Fruit fly (Drosophila melanogaster) whole organism, embryonic: ENCODE data around the gene Naa80.

ENCODE experiments used
- Atf3 ChIP-seq: fragments of 200-800 bp; sonication (Bioruptor generic); optimal IDR thresholded peaks from 3 replicates; lab custom pipeline; 2016; ENCODE audit warnings: missing biosample characterization, missing genetic modification characterization
- CG10147 ChIP-seq: fragments of 200-800 bp; sonication (Bioruptor generic); optimal IDR thresholded peaks from 2 replicates; lab custom pipeline; 2019; ENCODE audit warnings: missing biosample characterization, mild to moderate bottlenecking, missing genetic modification characterization, moderate library complexity
- CG10654 ChIP-seq: fragments of 200-800 bp; sonication (Bioruptor generic); optimal IDR thresholded peaks from 2 replicates; lab custom pipeline; 2016; ENCODE audit warnings: missing biosample characterization, missing genetic modification characterization
- CG12942 ChIP-seq: fragments of 200-800 bp; sonication (Bioruptor generic); optimal IDR thresholded peaks from 3 replicates; lab custom pipeline; 2016; ENCODE audit warnings: missing biosample characterization, missing genetic modification characterization
- CG14441 ChIP-seq: fragments of 200-800 bp; sonication (Bioruptor generic); IDR thresholded peaks from 2 replicates; pipeline ENCODE4 v1.3.6; 2022; ENCODE audit warnings: missing biosample characterization, missing genetic modification characterization
- CG15479 ChIP-seq: fragments of 200-800 bp; sonication (Bioruptor generic); optimal IDR thresholded peaks from 3 replicates; lab custom pipeline; 2019; ENCODE audit warnings: missing biosample characterization, mild to moderate bottlenecking, missing genetic modification characterization, moderate library complexity
- CG15601 ChIP-seq: fragments of 200-800 bp; sonication (Bioruptor generic); optimal IDR thresholded peaks from 3 replicates; lab custom pipeline; 2019; ENCODE audit warnings: missing biosample characterization, mild to moderate bottlenecking, missing genetic modification characterization, moderate library complexity
- CG17361 ChIP-seq: fragments of 200-800 bp; sonication (Bioruptor generic); IDR thresholded peaks from 3 replicates; pipeline ENCODE4 v1.3.6; 2022; ENCODE audit warnings: missing biosample characterization, missing genetic modification characterization
- CG18599 ChIP-seq: fragments of 200-800 bp; sonication (Bioruptor generic); optimal IDR thresholded peaks from 3 replicates; lab custom pipeline; 2017; ENCODE audit warnings: missing biosample characterization, missing genetic modification characterization, mild to moderate bottlenecking, moderate library complexity, missing genetic modification reagents
- CG32772 ChIP-seq: fragments of 200-800 bp; sonication (Bioruptor generic); IDR thresholded peaks from 2 replicates; pipeline ENCODE4 v1.3.6; 2022; ENCODE audit warnings: missing biosample characterization, missing genetic modification characterization
- CG33557 ChIP-seq: fragments of 200-800 bp; sonication (Bioruptor generic); optimal IDR thresholded peaks from 2 replicates; lab custom pipeline; 2019; ENCODE audit warnings: missing biosample characterization, mild to moderate bottlenecking, missing genetic modification characterization, moderate library complexity
- CG8281 ChIP-seq: fragments of 200-800 bp; sonication (Bioruptor generic); optimal IDR thresholded peaks from 2 replicates; lab custom pipeline; 2018; ENCODE audit warnings: missing biosample characterization, mild to moderate bottlenecking, missing genetic modification characterization, moderate library complexity
- CG8290 ChIP-seq, 3 experiments: fragments of 200-800 bp; sonication (Bioruptor generic); optimal IDR thresholded peaks; 2 replicates each; lab custom pipeline; 2016 to 2019; ENCODE audit warnings: missing biosample characterization in 3 of 3, missing genetic modification characterization in 3 of 3, mild to moderate bottlenecking in 2 of 3, moderate library complexity in 1 of 3
- CG9437 ChIP-seq: fragments of 200-800 bp; sonication (Bioruptor generic); optimal IDR thresholded peaks from 2 replicates; lab custom pipeline; 2018; ENCODE audit warnings: missing biosample characterization, mild to moderate bottlenecking, missing genetic modification characterization
- CG9727 ChIP-seq: fragments of 200-800 bp; sonication (Bioruptor generic); optimal IDR thresholded peaks from 3 replicates; lab custom pipeline; 2017; ENCODE audit warnings: missing biosample characterization, mild to moderate bottlenecking, missing genetic modification characterization
- CG9797 ChIP-seq: fragments of 200-800 bp; sonication (Bioruptor generic); optimal IDR thresholded peaks from 3 replicates; lab custom pipeline; 2018; ENCODE audit warnings: missing biosample characterization, mild to moderate bottlenecking, missing genetic modification characterization
- Dp ChIP-seq: fragments of 200-800 bp; sonication (Bioruptor generic); optimal IDR thresholded peaks from 2 replicates; lab custom pipeline; 2018; ENCODE audit warnings: missing biosample characterization, mild to moderate bottlenecking, missing genetic modification characterization, moderate library complexity
- Ets97D ChIP-seq: fragments of 200-800 bp; sonication (Bioruptor generic); optimal IDR thresholded peaks from 3 replicates; lab custom pipeline; 2016; ENCODE audit warnings: missing biosample characterization, missing genetic modification characterization
- HLH3B ChIP-seq: fragments of 200-800 bp; sonication (Bioruptor generic); IDR thresholded peaks from 2 replicates; pipeline ENCODE4 v1.3.6; 2022; ENCODE audit warnings: missing biosample characterization, missing genetic modification characterization
- HmgZ ChIP-seq: fragments of 200-800 bp; sonication (Bioruptor generic); optimal IDR thresholded peaks from 2 replicates; lab custom pipeline; 2018; ENCODE audit warnings: missing biosample characterization, mild to moderate bottlenecking, missing genetic modification characterization
- Hr3 ChIP-seq: fragments of 200-800 bp; sonication (Bioruptor generic); optimal IDR thresholded peaks from 3 replicates; lab custom pipeline; 2016; ENCODE audit warnings: missing biosample characterization, missing genetic modification characterization
- Hr51 ChIP-seq, 2 experiments: fragments of 200-800 bp; sonication (Bioruptor generic); optimal IDR thresholded peaks; 2 replicates in 1 of 2; 3 replicates in 1 of 2; lab custom pipeline; 2016 to 2018; ENCODE audit warnings: missing biosample characterization in 2 of 2, missing genetic modification characterization in 2 of 2, mild to moderate bottlenecking in 1 of 2, moderate library complexity in 1 of 2
- Med ChIP-seq: fragments of 200-800 bp; sonication (Bioruptor generic); peaks from one replicate; lab custom pipeline; 2016; ENCODE audit warnings: missing biosample characterization, missing genetic modification characterization, mild to moderate bottlenecking, inconsistent platforms, moderate library complexity
- Meics ChIP-seq: fragments of 200-800 bp; sonication (Bioruptor generic); optimal IDR thresholded peaks from 2 replicates; lab custom pipeline; 2017; ENCODE audit warnings: missing biosample characterization, mild to moderate bottlenecking, missing genetic modification characterization
- Neu2 ChIP-seq: fragments of 200-800 bp; sonication (Bioruptor generic); optimal IDR thresholded peaks from 3 replicates; lab custom pipeline; 2016; ENCODE audit warnings: missing biosample characterization, missing genetic modification characterization, borderline replicate concordance
- Spps ChIP-seq: fragments of 200-800 bp; sonication (Bioruptor generic); optimal IDR thresholded peaks from 2 replicates; lab custom pipeline; 2018; ENCODE audit warnings: missing biosample characterization, mild to moderate bottlenecking, missing genetic modification characterization
- Sry-β ChIP-seq: fragments of 200-800 bp; sonication (Bioruptor generic); optimal IDR thresholded peaks from 2 replicates; lab custom pipeline; 2018; ENCODE audit warnings: missing biosample characterization, mild to moderate bottlenecking, missing genetic modification characterization, moderate library complexity
- Usf ChIP-seq: fragments of 200-800 bp; sonication (Bioruptor generic); optimal IDR thresholded peaks from 2 replicates; lab custom pipeline; 2017; ENCODE audit warnings: missing genotype, missing biosample characterization, missing genetic modification characterization
- YL-1 ChIP-seq: fragments of 200-800 bp; sonication (Bioruptor generic); optimal IDR thresholded peaks from 3 replicates; lab custom pipeline; 2017; ENCODE audit warnings: missing biosample characterization, mild to moderate bottlenecking, missing genetic modification characterization
- bcd ChIP-seq: fragments of 200-800 bp; sonication (Bioruptor generic); optimal IDR thresholded peaks from 2 replicates; lab custom pipeline; 2017; ENCODE audit warnings: missing biosample characterization, mild to moderate bottlenecking, missing genetic modification characterization
- btn ChIP-seq: fragments of 200-800 bp; sonication (Bioruptor generic); optimal IDR thresholded peaks from 2 replicates; lab custom pipeline; 2016; ENCODE audit warnings: missing biosample characterization, missing genetic modification characterization
- da ChIP-seq: fragments of 200-800 bp; sonication (Bioruptor generic); optimal IDR thresholded peaks from 2 replicates; lab custom pipeline; 2016; ENCODE audit warnings: missing biosample characterization, missing genetic modification characterization
- dan ChIP-seq: fragments of 200-800 bp; sonication (Bioruptor generic); IDR thresholded peaks from 2 replicates; pipeline ENCODE4 v1.3.6; 2022; ENCODE audit warnings: missing biosample characterization, missing genetic modification characterization
- dysf ChIP-seq: fragments of 200-800 bp; sonication (Bioruptor generic); IDR thresholded peaks from 3 replicates; pipeline ENCODE4 v1.3.6; 2022; ENCODE audit warnings: missing biosample characterization, missing genetic modification characterization
- en ChIP-seq: fragments of 200-800 bp; sonication (Bioruptor generic); optimal IDR thresholded peaks from 2 replicates; lab custom pipeline; 2016; ENCODE audit warnings: missing biosample characterization, missing genetic modification characterization
- ewg ChIP-seq: fragments of 200-800 bp; sonication (Bioruptor generic); optimal IDR thresholded peaks from 3 replicates; lab custom pipeline; 2017; ENCODE audit warnings: mild to moderate bottlenecking, missing biosample characterization, missing genetic modification reagents, missing genetic modification characterization
- exex ChIP-seq: fragments of 200-800 bp; sonication (Bioruptor generic); optimal IDR thresholded peaks from 4 replicates; lab custom pipeline; 2018; ENCODE audit warnings: missing biosample characterization, mild to moderate bottlenecking, missing genetic modification characterization, moderate library complexity
- gfzf ChIP-seq: fragments of 200-800 bp; sonication (Bioruptor generic); optimal IDR thresholded peaks from 2 replicates; lab custom pipeline; 2016; ENCODE audit warnings: missing biosample characterization, mild to moderate bottlenecking, missing genetic modification characterization, moderate library complexity
- lilli ChIP-seq: fragments of 200-800 bp; sonication (Bioruptor generic); optimal IDR thresholded peaks from 3 replicates; lab custom pipeline; 2016; ENCODE audit warnings: missing biosample characterization, missing genetic modification characterization
- lmd ChIP-seq: fragments of 200-800 bp; sonication (Bioruptor generic); IDR thresholded peaks from 2 replicates; pipeline ENCODE4 v1.3.6; 2022; ENCODE audit warnings: missing biosample characterization, missing genetic modification characterization
- nmo ChIP-seq: fragments of 200-800 bp; sonication (Bioruptor generic); optimal IDR thresholded peaks from 2 replicates; lab custom pipeline; 2018; ENCODE audit warnings: missing biosample characterization, mild to moderate bottlenecking, missing genetic modification characterization, moderate library complexity
- phol ChIP-seq: fragments of 200-800 bp; sonication (Bioruptor generic); optimal IDR thresholded peaks from 3 replicates; lab custom pipeline; 2018; ENCODE audit warnings: missing biosample characterization, mild to moderate bottlenecking, missing genetic modification characterization, moderate library complexity
- pum ChIP-seq: fragments of 200-800 bp; sonication (Bioruptor generic); optimal IDR thresholded peaks from 2 replicates; lab custom pipeline; 2016; ENCODE audit warnings: missing biosample characterization, missing genetic modification characterization
- ro ChIP-seq: fragments of 200-800 bp; sonication (Bioruptor generic); IDR thresholded peaks from 2 replicates; pipeline ENCODE4 v1.3.6; 2022; ENCODE audit warnings: missing biosample characterization, missing genetic modification characterization
- row ChIP-seq: fragments of 200-800 bp; sonication (Bioruptor generic); IDR thresholded peaks from 3 replicates; pipeline ENCODE4 v1.3.6; 2022; ENCODE audit warnings: missing biosample characterization, missing genetic modification characterization
- ssp ChIP-seq: fragments of 200-800 bp; sonication (Bioruptor generic); IDR thresholded peaks from 2 replicates; pipeline ENCODE4 v1.3.6; 2022; ENCODE audit warnings: missing biosample characterization, missing genetic modification characterization
- tio ChIP-seq: fragments of 200-800 bp; sonication (Bioruptor generic); optimal IDR thresholded peaks from 2 replicates; lab custom pipeline; 2017; ENCODE audit warnings: missing biosample characterization, missing genetic modification characterization, inconsistent platforms
- unc-4 ChIP-seq: fragments of 200-800 bp; sonication (Bioruptor generic); IDR thresholded peaks from 2 replicates; pipeline ENCODE4 v1.3.6; 2022; ENCODE audit warnings: missing biosample characterization, missing genetic modification characterization; ENCODE audit not compliant: partially characterized antibody
- vfl ChIP-seq: fragments of 200-800 bp; sonication (Bioruptor generic); optimal IDR thresholded peaks from 2 replicates; lab custom pipeline; 2016; ENCODE audit warnings: missing biosample characterization, missing genetic modification characterization

The Naa80 gene

dm6 chr3R:9791177-9791806 is 23.7 kb downstream of the Naa80 start, which contains the start of the genes CG12945 and CG8507 (continued):
- peak; percentile 58 for TF ChIP-seq CG10147 (GFP tag; lab: Kevin White, UChicago)
- TF ChIP-seq ewg = no peak
- TF ChIP-seq HmgZ (tag; lab: Kevin White, UChicago) = peak; percentile 77
- TF ChIP-seq Ets97D (GFP tag; lab: Kevin White, UChicago) = peak; percentile 44
- peak; percentile 80 for TF ChIP-seq nmo
- TF ChIP-seq CG32772 (GFP tag; lab: Robert Waterston, UW) = no peak
- peak; percentile 34; the same call in 1 of the 3 replicates for TF ChIP-seq dysf (GFP tag; lab: Robert Waterston, UW)
- TF ChIP-seq lilli (GFP tag; lab: Kevin White, UChicago) = peak; percentile 63
- no peak for TF ChIP-seq btn (GFP tag; lab: Kevin White, UChicago)
- TF ChIP-seq Usf (GFP tag; lab: Kevin White, UChicago) = no peak
- peak; percentile 15 for TF ChIP-seq pum (GFP tag; lab: Kevin White, UChicago)
- no peak for TF ChIP-seq dan (GFP tag; lab: Robert Waterston, UW)
- 0 out of 2 replicates have a peak, but pooled peaks have one; percentile 17 for TF ChIP-seq CG14441 (GFP tag; lab: Robert Waterston, UW)
- peak; percentile 79 for TF ChIP-seq gfzf (GFP tag; lab: Kevin White, UChicago)
- no peak for TF ChIP-seq HLH3B (GFP tag; lab: Robert Waterston, UW)
- TF ChIP-seq unc-4 (GFP tag; lab: Robert Waterston, UW) = 0 out of 2 replicates have a peak, but pooled peaks have one; percentile 31
- no peak for TF ChIP-seq CG18599 (GFP tag; lab: Kevin White, UChicago)
- peak; percentile 46 for TF ChIP-seq vfl (GFP tag; lab: Kevin White, UChicago)
- no peak for TF ChIP-seq en (GFP tag; lab: Kevin White, UChicago)
- no peak for TF ChIP-seq Atf3
- peak; percentile 45 for TF ChIP-seq CG8290 (GFP tag; optimal IDR thresholded peaks at IDR 0.05; lab: Kevin White, UChicago)
- TF ChIP-seq CG8290 (tag; optimal IDR thresholded peaks at IDR 0.05; lab: Kevin White, UChicago) = no peak
- no peak for TF ChIP-seq CG33557 (GFP tag; lab: Kevin White, UChicago)
- no peak for TF ChIP-seq tio (GFP tag; lab: Kevin White, UChicago)
- TF ChIP-seq Hr51 (GFP tag; optimal IDR thresholded peaks at IDR 0.05; lab: Kevin White, UChicago) = no peak
- TF ChIP-seq ro (GFP tag; lab: Robert Waterston, UW) = no peak
- peak; percentile 93 for TF ChIP-seq row (GFP tag; lab: Robert Waterston, UW)
- TF ChIP-seq lmd = peak; percentile 51; the same call in 1 of the 2 replicates
- peak; percentile 32 for TF ChIP-seq Dp
- peak; percentile 8 for TF ChIP-seq CG15479 (GFP tag; lab: Kevin White, UChicago)
- TF ChIP-seq Sry-β (GFP tag; lab: Kevin White, UChicago) = peak; percentile 96
- TF ChIP-seq Hr3 (GFP tag; lab: Kevin White, UChicago) = peak; percentile 26
- peak; percentile 47 for TF ChIP-seq YL-1 (GFP tag; lab: Kevin White, UChicago)
- peak; percentile 68 for TF ChIP-seq phol (tag; lab: Kevin White, UChicago)
- no peak for TF ChIP-seq Neu2 (GFP tag; lab: Kevin White, UChicago)
- peak; percentile 4 for TF ChIP-seq CG10654
- peak; percentile 60 for TF ChIP-seq bcd (GFP tag; lab: Kevin White, UChicago)
- peak; percentile 35 for TF ChIP-seq CG12942 (GFP tag; lab: Kevin White, UChicago)
- no peak for TF ChIP-seq Spps
- peak; percentile 33 for TF ChIP-seq CG9437 (GFP tag; lab: Kevin White, UChicago)
- no peak for TF ChIP-seq exex (tag; lab: Kevin White, UChicago)
- TF ChIP-seq CG15601 (tag; lab: Kevin White, UChicago) = peak; percentile 35
- peak; percentile 85 for TF ChIP-seq Med (GFP tag; lab: Kevin White, UChicago)
- TF ChIP-seq Meics (GFP tag; lab: Kevin White, UChicago) = peak; percentile 52
- no peak for TF ChIP-seq CG8281 (tag; lab: Kevin White, UChicago)
- TF ChIP-seq ssp (GFP tag; lab: Robert Waterston, UW) = peak; percentile 40
- TF ChIP-seq CG9727 (GFP tag; lab: Kevin White, UChicago) = peak; percentile 42
- peak; percentile 76 for TF ChIP-seq CG9797
- peak; percentile 69 for TF ChIP-seq CG17361 (GFP tag; lab: Robert Waterston, UW)
- no peak for TF ChIP-seq da (GFP tag; lab: Kevin White, UChicago)
